Worm (Caenorhabditis elegans) whole organism, L4 larva: Measurements from ENCODE around the gene F01G10.9.

ENCODE experiments used
- T20F7.1 ChIP-seq: fragments of 200-800 bp; sonication (Bioruptor generic); optimal IDR thresholded peaks from 2 replicates; lab custom pipeline; 2018; ENCODE audit warnings: mild to moderate bottlenecking, missing genetic modification characterization, missing compliant biosample characterization
- Y5F2A.4 ChIP-seq: fragments of 200-800 bp; sonication (Bioruptor generic); optimal IDR thresholded peaks from 2 replicates; lab custom pipeline; 2018; ENCODE audit warnings: mild to moderate bottlenecking, missing genetic modification characterization, missing compliant biosample characterization
- Y75B8A.6 ChIP-seq: fragments of 200-800 bp; sonication (Bioruptor generic); IDR thresholded peaks from 2 replicates; pipeline ENCODE4 v1.3.6; 2022; ENCODE audit warnings: missing genetic modification reagents, missing genetic modification characterization, missing compliant biosample characterization
- ama-1 ChIP-seq: fragments of 150-350 bp; optimal IDR thresholded peaks from 2 replicates; lab custom pipeline; 2014; ENCODE audit warnings: inconsistent platforms, mixed read lengths
- ceh-20 ChIP-seq: fragments of 200-800 bp; sonication (Bioruptor generic); IDR thresholded peaks from 2 replicates; pipeline ENCODE4 v1.3.6; 2022; ENCODE audit warnings: missing genetic modification reagents, missing genetic modification characterization, missing compliant biosample characterization
- ceh-32 ChIP-seq: sonication (generic microtip); optimal IDR thresholded peaks from 2 replicates; lab custom pipeline; 2016; ENCODE audit warnings: mild to moderate bottlenecking, missing genetic modification characterization, missing compliant biosample characterization; ENCODE audit not compliant: poor library complexity
- ceh-44 ChIP-seq: fragments of 200-800 bp; sonication (Bioruptor generic); IDR thresholded peaks from 2 replicates; pipeline ENCODE4 v1.3.6; 2022; ENCODE audit warnings: missing genetic modification reagents, missing genetic modification characterization, missing compliant biosample characterization
- ceh-62 ChIP-seq: sonication (generic microtip); optimal IDR thresholded peaks from 2 replicates; lab custom pipeline; 2017; ENCODE audit warnings: missing biosample characterization, missing genetic modification characterization
- ceh-82 ChIP-seq: sonication (generic microtip); optimal IDR thresholded peaks from 2 replicates; lab custom pipeline; 2017; ENCODE audit warnings: missing biosample characterization, missing genetic modification characterization
- daf-16 ChIP-seq, 3 experiments: sonication (generic microtip); optimal IDR thresholded peaks; 2 replicates each; lab custom pipeline; 2016 to 2017; ENCODE audit warnings: missing genetic modification characterization in 3 of 3, missing genetic modification reagents in 3 of 3, mild to moderate bottlenecking in 2 of 3, missing compliant biosample characterization in 2 of 3, missing biosample characterization in 1 of 3, moderate library complexity in 1 of 3
- daf-19 ChIP-seq: fragments of 200-800 bp; sonication (Bioruptor generic); conservative IDR thresholded peaks from 2 replicates; pipeline ENCODE4 v1.3.6; 2022; ENCODE audit warnings: missing genetic modification characterization, missing compliant biosample characterization
- daf-8 ChIP-seq: fragments of 200-800 bp; sonication (Bioruptor generic); IDR thresholded peaks from 2 replicates; pipeline ENCODE4 v1.3.6; 2022; ENCODE audit warnings: missing genetic modification characterization, missing compliant biosample characterization
- dmd-6 ChIP-seq: fragments of 200-800 bp; sonication (Bioruptor generic); IDR thresholded peaks from 2 replicates; pipeline ENCODE4 v1.3.6; 2022; ENCODE audit warnings: missing genetic modification reagents, missing genetic modification characterization, missing compliant biosample characterization
- dmd-8 ChIP-seq: fragments of 200-800 bp; sonication (Bioruptor generic); IDR thresholded peaks from 2 replicates; pipeline ENCODE4 v1.3.6; 2022; ENCODE audit warnings: missing genetic modification characterization, missing compliant biosample characterization
- dve-1 ChIP-seq: sonication (generic microtip); optimal IDR thresholded peaks from 2 replicates; lab custom pipeline; 2017; ENCODE audit warnings: antibody characterized with exemption, mild to moderate bottlenecking, missing genetic modification characterization, missing compliant biosample characterization; ENCODE audit not compliant: insufficient read depth
- egl-43 ChIP-seq: fragments of 200-800 bp; sonication (Bioruptor generic); IDR thresholded peaks from 2 replicates; pipeline ENCODE4 v1.3.6; 2022; ENCODE audit warnings: missing genetic modification reagents, missing genetic modification characterization, missing compliant biosample characterization
- fos-1 ChIP-seq: fragments of 150-350 bp; optimal IDR thresholded peaks from 2 replicates; lab custom pipeline; 2014; ENCODE audit warnings: missing biosample characterization, missing genetic modification characterization
- gei-8 ChIP-seq: fragments of 200-800 bp; sonication (Bioruptor generic); optimal IDR thresholded peaks from 2 replicates; lab custom pipeline; 2018; ENCODE audit warnings: mild to moderate bottlenecking, missing genetic modification characterization, missing compliant biosample characterization
- hlh-11 ChIP-seq: fragments of 200-800 bp; sonication (Bioruptor generic); optimal IDR thresholded peaks from 2 replicates; lab custom pipeline; 2018; ENCODE audit warnings: mild to moderate bottlenecking, missing genetic modification characterization, missing compliant biosample characterization
- hlh-30 ChIP-seq: sonication (generic microtip); optimal IDR thresholded peaks from 2 replicates; lab custom pipeline; 2017; ENCODE audit warnings: antibody characterized with exemption, mild to moderate bottlenecking, missing genetic modification characterization, missing compliant biosample characterization; ENCODE audit not compliant: insufficient read depth
- lin-1 ChIP-seq: fragments of 200-800 bp; sonication (Bioruptor generic); IDR thresholded peaks from 2 replicates; pipeline ENCODE4 v1.3.6; 2022; ENCODE audit warnings: missing genetic modification reagents, missing genetic modification characterization, missing compliant biosample characterization
- lin-13 ChIP-seq: fragments of 150-350 bp; optimal IDR thresholded peaks from 2 replicates; lab custom pipeline; 2014; ENCODE audit warnings: missing biosample characterization, missing genetic modification reagents, missing genetic modification characterization
- lin-15B ChIP-seq: fragments of 150-350 bp; sonication (generic microtip); optimal IDR thresholded peaks from 3 replicates; lab custom pipeline; 2014; ENCODE audit warnings: missing biosample characterization, missing genetic modification characterization
- lin-29 ChIP-seq: fragments of 200-800 bp; sonication (Bioruptor generic); IDR thresholded peaks from 2 replicates; pipeline ENCODE4 v1.3.6; 2022; ENCODE audit warnings: missing genetic modification reagents, missing genetic modification characterization, missing compliant biosample characterization
- lin-38 ChIP-seq: fragments of 200-800 bp; sonication (Bioruptor generic); IDR thresholded peaks from 2 replicates; pipeline ENCODE4 v1.3.6; 2022; ENCODE audit warnings: missing genetic modification reagents, missing genetic modification characterization, missing compliant biosample characterization
- lsy-2 ChIP-seq, 2 experiments: fragments of 150-350 bp in 1 of 2; sonication (generic microtip) in 1 of 2; optimal IDR thresholded peaks; 2 replicates each; lab custom pipeline; 2014 to 2017; ENCODE audit warnings: missing biosample characterization in 2 of 2, missing genetic modification characterization in 2 of 2
- mdl-1 ChIP-seq, 2 experiments: fragments of 150-350 bp in 1 of 2; sonication (generic microtip) in 1 of 2; optimal IDR thresholded peaks; 2 replicates each; lab custom pipeline; 2014 to 2017; ENCODE audit warnings: missing biosample characterization in 2 of 2, missing genetic modification characterization in 2 of 2
- mdt-29 ChIP-seq: fragments of 200-800 bp; sonication (Bioruptor generic); IDR thresholded peaks from 2 replicates; pipeline ENCODE4 v1.3.6; 2022; ENCODE audit warnings: missing genetic modification reagents, missing genetic modification characterization, missing compliant biosample characterization
- mep-1 ChIP-seq: fragments of 150-350 bp; sonication (generic microtip); optimal IDR thresholded peaks from 3 replicates; lab custom pipeline; 2014; ENCODE audit warnings: missing biosample characterization, missing genetic modification characterization
- mes-2 ChIP-seq: sonication (generic microtip); optimal IDR thresholded peaks from 2 replicates; lab custom pipeline; 2016; ENCODE audit warnings: missing genotype, mild to moderate bottlenecking, missing genetic modification characterization, missing compliant biosample characterization; ENCODE audit not compliant: poor library complexity, severe bottlenecking
- nhr-10 ChIP-seq: fragments of 150-350 bp; optimal IDR thresholded peaks from 2 replicates; lab custom pipeline; 2014; ENCODE audit warnings: missing biosample characterization, missing genetic modification characterization
- nhr-102 ChIP-seq: sonication (generic microtip); optimal IDR thresholded peaks from 2 replicates; lab custom pipeline; 2016; ENCODE audit warnings: mild to moderate bottlenecking, missing genetic modification characterization, moderate library complexity, missing compliant biosample characterization
- nhr-11 ChIP-seq: fragments of 150-350 bp; optimal IDR thresholded peaks from 2 replicates; lab custom pipeline; 2014; ENCODE audit warnings: missing biosample characterization, missing genetic modification characterization
- nhr-25 ChIP-seq: sonication (generic microtip); optimal IDR thresholded peaks from 2 replicates; lab custom pipeline; 2017; ENCODE audit warnings: missing genetic modification characterization, mild to moderate bottlenecking, missing compliant biosample characterization, antibody characterized with exemption, moderate library complexity, borderline replicate concordance; ENCODE audit not compliant: insufficient read depth
- nhr-28 ChIP-seq: fragments of 150-350 bp; optimal IDR thresholded peaks from 2 replicates; lab custom pipeline; 2014; ENCODE audit warnings: missing biosample characterization, missing genetic modification characterization
- nhr-48 ChIP-seq: sonication (generic microtip); optimal IDR thresholded peaks from 2 replicates; lab custom pipeline; 2016; ENCODE audit warnings: mild to moderate bottlenecking, missing genetic modification characterization, missing compliant biosample characterization
- nhr-6 ChIP-seq: fragments of 150-350 bp; optimal IDR thresholded peaks from 2 replicates; lab custom pipeline; 2014; ENCODE audit warnings: missing biosample characterization, missing genetic modification characterization
- nhr-77 ChIP-seq: fragments of 150-350 bp; optimal IDR thresholded peaks from 2 replicates; lab custom pipeline; 2014; ENCODE audit warnings: missing biosample characterization, missing genetic modification characterization
- php-3 ChIP-seq: fragments of 200-800 bp; sonication (Bioruptor generic); IDR thresholded peaks from 2 replicates; pipeline ENCODE4 v1.3.6; 2022; ENCODE audit warnings: missing genetic modification reagents, missing genetic modification characterization, missing compliant biosample characterization
- pqm-1 ChIP-seq: sonication (generic microtip); optimal IDR thresholded peaks from 2 replicates; lab custom pipeline; 2017; ENCODE audit warnings: missing biosample characterization, missing genetic modification characterization
- rbr-2 ChIP-seq: sonication (generic microtip); optimal IDR thresholded peaks from 2 replicates; lab custom pipeline; 2016; ENCODE audit warnings: missing genotype, missing genetic modification characterization, missing compliant biosample characterization
- snpc-4 ChIP-seq: fragments of 150-350 bp; optimal IDR thresholded peaks from 2 replicates; lab custom pipeline; 2014; ENCODE audit warnings: missing biosample characterization, missing genetic modification characterization
- spr-3 ChIP-seq: fragments of 200-800 bp; sonication (Bioruptor generic); optimal IDR thresholded peaks from 2 replicates; lab custom pipeline; 2018; ENCODE audit warnings: mild to moderate bottlenecking, missing genetic modification characterization, missing compliant biosample characterization
- tag-97 ChIP-seq: fragments of 200-800 bp; sonication (Bioruptor generic); IDR thresholded peaks from 2 replicates; pipeline ENCODE4 v1.3.6; 2022; ENCODE audit warnings: missing genetic modification characterization, missing compliant biosample characterization
- tra-1 ChIP-seq: fragments of 200-800 bp; sonication (Bioruptor generic); IDR thresholded peaks from 2 replicates; pipeline ENCODE4 v1.3.6; 2022; ENCODE audit warnings: missing genetic modification reagents, missing genetic modification characterization, missing compliant biosample characterization
- unc-130 ChIP-seq: sonication (generic microtip); optimal IDR thresholded peaks from 2 replicates; lab custom pipeline; 2016; ENCODE audit warnings: missing genetic modification reagents, missing genetic modification characterization, missing compliant biosample characterization

The F01G10.9 gene

DNA sequence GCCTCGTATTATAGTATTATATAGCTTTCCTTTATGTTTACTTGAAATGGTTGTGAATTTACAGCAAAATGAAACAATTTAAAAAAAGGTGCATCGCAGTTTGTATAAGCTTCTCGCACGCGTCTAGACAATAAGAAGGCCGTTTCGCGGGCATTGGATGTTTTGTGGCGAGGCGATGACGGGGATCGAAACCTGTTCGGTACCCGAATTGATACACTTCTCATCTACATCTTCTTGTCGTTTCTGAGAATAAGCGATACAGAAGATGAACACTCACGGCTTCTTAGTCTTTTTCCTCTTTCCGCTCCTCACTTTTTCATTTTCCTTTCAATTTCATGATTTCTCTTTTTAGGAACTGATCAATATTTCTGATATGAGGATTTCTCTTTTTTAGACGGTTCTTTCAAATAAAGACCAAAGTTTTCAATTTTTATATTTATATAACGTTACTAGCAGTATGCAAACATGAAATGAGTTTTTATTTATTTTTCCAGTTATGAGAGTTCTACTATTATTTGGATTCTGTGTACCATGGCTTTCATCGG is 13.7 kb downstream of the F01G10.9 start, which contains the start of gene F01G10.10 (continued):
- TF ChIP-seq mdt-29 (GFP tag; lab: Robert Waterston, UW), result no peak
- TF ChIP-seq T20F7.1, result peak; percentile 40
- peak; percentile 9 for TF ChIP-seq hlh-11 (tag; lab: Kevin White, UChicago)
- TF ChIP-seq dmd-8, result 0 out of 2 replicates have a peak, but pooled peaks have one; percentile 4
- TF ChIP-seq lin-15B (tag; lab: Kevin White, UChicago), result no peak
- TF ChIP-seq unc-130 (GFP tag; lab: Kevin White, UChicago), result no peak
- no peak for TF ChIP-seq rbr-2 (tag; lab: Kevin White, UChicago)
- TF ChIP-seq nhr-6 (tag; lab: Kevin White, UChicago), result no peak
- TF ChIP-seq ceh-82 (tag; lab: Kevin White, UChicago), result no peak
- TF ChIP-seq snpc-4, result no peak
- no peak for TF ChIP-seq ceh-44 (GFP tag; lab: Robert Waterston, UW)
- TF ChIP-seq fos-1 (tag; lab: Kevin White, UChicago), result no peak
- TF ChIP-seq ama-1 (lab: Kevin White, UChicago), result peak; percentile 59
- peak; percentile 42; the same call in 1 of the 2 replicates for TF ChIP-seq egl-43
- peak; percentile 25 for TF ChIP-seq nhr-102 (tag; lab: Kevin White, UChicago)
- TF ChIP-seq lin-1 (GFP tag; lab: Robert Waterston, UW), result no peak
- TF ChIP-seq daf-19 (GFP tag; lab: Robert Waterston, UW), result no peak
- no peak for TF ChIP-seq ceh-62 (tag; lab: Kevin White, UChicago)
- no peak for TF ChIP-seq lin-29
- TF ChIP-seq nhr-25 (tag; lab: Kevin White, UChicago), result no peak
- peak; percentile 33 for TF ChIP-seq mes-2 (tag; lab: Kevin White, UChicago)
- TF ChIP-seq mdl-1 (tag; optimal IDR thresholded peaks at IDR 0.05; lab: Kevin White, UChicago), result peak in 1 of 2 experiments; percentile 16
- TF ChIP-seq Y5F2A.4 (GFP tag; lab: Kevin White, UChicago), result no peak

DNA sequence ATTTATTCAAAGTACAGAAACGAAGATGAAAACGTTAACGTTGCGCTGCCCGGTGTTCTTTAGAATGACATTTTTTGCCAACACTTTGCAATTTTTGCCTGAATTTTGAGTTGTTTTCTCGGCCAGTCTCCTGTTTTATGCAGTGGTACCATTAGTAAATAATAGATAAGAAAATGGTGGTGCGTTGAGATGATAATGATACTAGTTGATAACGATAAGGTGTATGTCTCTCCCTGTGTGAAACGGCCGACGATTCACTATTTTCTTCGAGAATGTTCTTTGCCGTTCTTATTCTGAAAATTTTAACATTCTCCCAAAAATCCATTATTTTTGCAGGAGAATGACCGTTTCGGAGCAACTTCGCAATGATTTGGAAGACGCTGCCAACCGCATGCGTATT is 16.2 kb downstream of the F01G10.9 start, which contains the start of gene tkt-1:
TSS of gene tkt-1 (plus strand) at position 337 of the 400 bp plus-strand sequence.
- TF ChIP-seq spr-3 (GFP tag; lab: Kevin White, UChicago), result no peak
- TF ChIP-seq hlh-30 (tag; lab: Kevin White, UChicago), result peak; percentile 21
- TF ChIP-seq dmd-8, result no peak
- peak; percentile 67 for TF ChIP-seq nhr-28 (tag; lab: Kevin White, UChicago)
- peak; percentile 52 for TF ChIP-seq dve-1 (tag; lab: Kevin White, UChicago)
- TF ChIP-seq mep-1, result peak; percentile 2
- peak; percentile 10 for TF ChIP-seq lin-13 (GFP tag; lab: Kevin White, UChicago)
- TF ChIP-seq Y75B8A.6, result 0 out of 2 replicates have a peak, but pooled peaks have one; percentile 41
- TF ChIP-seq tag-97, result no peak
- TF ChIP-seq php-3, result peak; percentile 19; the same call in 1 of the 2 replicates
- no peak for TF ChIP-seq nhr-11 (tag; lab: Kevin White, UChicago)
- peak; percentile 25 for TF ChIP-seq nhr-77 (tag; lab: Kevin White, UChicago)
- TF ChIP-seq lin-38 (GFP tag; lab: Robert Waterston, UW), result peak; percentile 23
- TF ChIP-seq gei-8 (GFP tag; lab: Kevin White, UChicago), result no peak
- TF ChIP-seq pqm-1 (tag; lab: Kevin White, UChicago), result peak; percentile 71
- no peak for TF ChIP-seq daf-16 (GFP tag; optimal IDR thresholded peaks at IDR 0.05; lab: Kevin White, UChicago)
- peak; percentile 94 for TF ChIP-seq daf-16 (tag; optimal IDR thresholded peaks at IDR 0.05; lab: Kevin White, UChicago)
- no peak for TF ChIP-seq ceh-20 (GFP tag; lab: Robert Waterston, UW)
- TF ChIP-seq T20F7.1, result peak; percentile 14
- peak; percentile 72 for TF ChIP-seq dmd-6 (GFP tag; lab: Robert Waterston, UW)
- peak in 1 of 2 experiments; percentile 9 for TF ChIP-seq lsy-2 (tag; optimal IDR thresholded peaks at IDR 0.05; lab: Kevin White, UChicago)
- TF ChIP-seq mes-2 (tag; lab: Kevin White, UChicago), result no peak
- 0 out of 2 replicates have a peak, but pooled peaks have one; percentile 18 for TF ChIP-seq tra-1
- TF ChIP-seq ceh-32 (tag; lab: Kevin White, UChicago), result no peak
- no peak for TF ChIP-seq daf-8 (GFP tag; lab: Robert Waterston, UW)
- peak; percentile 49 for TF ChIP-seq hlh-11 (tag; lab: Kevin White, UChicago)
- TF ChIP-seq nhr-10 (tag; lab: Kevin White, UChicago), result peak; percentile 36
- peak; percentile 25 for TF ChIP-seq nhr-48 (tag; lab: Kevin White, UChicago)
